Worm (Caenorhabditis elegans): Measurements from ENCODE around the gene C07D10.6.

ce11 chrII:7420796-7421386, 41.8 kb downstream of the C07D10.6 start:
- no peak for TF ChIP-seq aptf-3 (GFP tag; IDR thresholded peaks at IDR 0.05)
- no peak for TF ChIP-seq T26A5.8 (tag; optimal IDR thresholded peaks at IDR 0.05)
- TF ChIP-seq unc-62 (GFP tag; optimal IDR thresholded peaks at IDR 0.05): no peak
- TF ChIP-seq K11D2.4 (GFP tag; IDR thresholded peaks at IDR 0.05): no peak
- TF ChIP-seq ztf-26 (tag; optimal IDR thresholded peaks at IDR 0.05): no peak
